In the genomic region with DNA sequence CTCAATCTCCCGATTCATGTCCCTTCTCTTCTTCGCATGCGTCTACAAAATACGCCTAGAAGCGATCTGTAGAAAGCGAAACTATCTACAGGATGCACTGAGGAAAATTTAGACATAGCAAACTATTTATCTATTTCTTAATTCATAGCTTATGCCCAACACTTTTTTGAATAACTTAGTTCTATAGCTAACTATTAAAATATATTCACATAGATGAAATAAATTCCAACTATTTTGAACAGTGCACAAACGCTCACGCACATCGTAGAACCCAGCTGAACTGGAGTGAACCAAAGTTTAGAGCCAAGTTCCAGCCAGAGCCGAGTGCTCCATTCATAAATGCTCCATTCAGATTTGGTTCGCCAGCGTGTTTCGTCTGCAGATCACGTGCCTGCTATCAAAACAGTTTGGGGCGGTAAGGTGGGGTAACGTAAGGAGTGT, we compare ENCODE assay signal across 2 fruit fly cellular contexts.
TF ChIP-seq lines count a peak whose summit lies in the region.

No protein-coding gene starts in this region.

TF ChIP-seq in whole organism, embryonic, 481 proteins besides CTCF, POLR2A, EP300 and RAD21 (continued from another document and continues in another):
- TF ChIP-seq CHES-1-like (GFP tag; optimal IDR thresholded peaks at IDR 0.05; lab: Kevin White, UChicago) (peak; percentile 21), chm (GFP tag; IDR thresholded peaks at IDR 0.05; lab: Robert Waterston, UW) (peak; percentile 63), unpg (GFP tag; optimal IDR thresholded peaks at IDR 0.05; lab: Kevin White, UChicago) (peak; percentile 42), CG4854 (GFP tag; optimal IDR thresholded peaks at IDR 0.05; lab: Kevin White, UChicago) (peak; percentile 15), Mes4 (GFP tag; optimal IDR thresholded peaks at IDR 0.05; lab: Kevin White, UChicago) (no peak), scrt (GFP tag; optimal IDR thresholded peaks at IDR 0.05; lab: Kevin White, UChicago) (peak; percentile 12), MBD-R2 (GFP tag; IDR thresholded peaks at IDR 0.05; lab: Robert Waterston, UW) (peak; percentile 32; the same call in 1 of the 2 replicates), CG10267 (tag; optimal IDR thresholded peaks at IDR 0.05; lab: Kevin White, UChicago) (peak; percentile 49), CG9876 (GFP tag; optimal IDR thresholded peaks at IDR 0.05; lab: Kevin White, UChicago) (no peak), tio (GFP tag; optimal IDR thresholded peaks at IDR 0.05; lab: Kevin White, UChicago) (peak; percentile 8), disco-r (GFP tag; optimal IDR thresholded peaks at IDR 0.05; lab: Kevin White, UChicago) (no peak), fu2 (GFP tag; optimal IDR thresholded peaks at IDR 0.05; lab: Kevin White, UChicago) (no peak), Ssrp (tag; optimal IDR thresholded peaks at IDR 0.05; lab: Kevin White, UChicago) (peak; percentile 38), CG14014 (GFP tag; IDR thresholded peaks at IDR 0.05; lab: Robert Waterston, UW) (peak; percentile 62), caup (GFP tag; optimal IDR thresholded peaks at IDR 0.05; lab: Kevin White, UChicago; ENCODE audit: severe bottlenecking) (peak; percentile 31), CG1832 (GFP tag; optimal IDR thresholded peaks at IDR 0.05; lab: Kevin White, UChicago) (no peak), Awh (GFP tag; IDR thresholded peaks at IDR 0.05; lab: Robert Waterston, UW) (no peak), CG13296 (GFP tag; optimal IDR thresholded peaks at IDR 0.05; lab: Kevin White, UChicago) (no peak), CG33557 (GFP tag; optimal IDR thresholded peaks at IDR 0.05; lab: Kevin White, UChicago) (peak; percentile 9), BEAF-32 (GFP tag; optimal IDR thresholded peaks at IDR 0.05; lab: Kevin White, UChicago) (no peak), Lim3 (GFP tag; IDR thresholded peaks at IDR 0.05; lab: Robert Waterston, UW) (no peak), ttk (GFP tag; IDR thresholded peaks at IDR 0.05; lab: Robert Waterston, UW) (no peak), CG7928 (GFP tag; optimal IDR thresholded peaks at IDR 0.05; lab: Kevin White, UChicago) (no peak), CG12769 (tag; optimal IDR thresholded peaks at IDR 0.05; lab: Kevin White, UChicago) (peak; percentile 47), Asciz (GFP tag; optimal IDR thresholded peaks at IDR 0.05; lab: Kevin White, UChicago) (no peak), Dip3 (GFP tag; optimal IDR thresholded peaks at IDR 0.05; lab: Kevin White, UChicago) (peak; percentile 10), Drgx (GFP tag; IDR thresholded peaks at IDR 0.05; lab: Robert Waterston, UW) (peak; percentile 78), CG13775 (GFP tag; optimal IDR thresholded peaks at IDR 0.05; lab: Kevin White, UChicago) (peak; percentile 28), NK7.1 (GFP tag; optimal IDR thresholded peaks at IDR 0.05; lab: Kevin White, UChicago) (no peak), CG32772 (GFP tag; IDR thresholded peaks at IDR 0.05; lab: Robert Waterston, UW) (peak; percentile 45), NFAT (GFP tag; IDR thresholded peaks at IDR 0.05; lab: Robert Waterston, UW) (peak; percentile 47), az2 (GFP tag; optimal IDR thresholded peaks at IDR 0.05; lab: Kevin White, UChicago) (peak; percentile 9), dysf (GFP tag; IDR thresholded peaks at IDR 0.05; lab: Robert Waterston, UW) (peak; percentile 72), CG17802 (tag; optimal IDR thresholded peaks at IDR 0.05; lab: Kevin White, UChicago) (peak; percentile 8), Bdp1 (GFP tag; optimal IDR thresholded peaks at IDR 0.05; lab: Kevin White, UChicago) (no peak), mam (GFP tag; optimal IDR thresholded peaks at IDR 0.05; lab: Kevin White, UChicago) (peak; percentile 28), ab (GFP tag; optimal IDR thresholded peaks at IDR 0.05; lab: Kevin White, UChicago) (no peak), repo (GFP tag; optimal IDR thresholded peaks at IDR 0.05; lab: Kevin White, UChicago) (no peak), CG4424 (GFP tag; optimal IDR thresholded peaks at IDR 0.05; lab: Kevin White, UChicago) (peak; percentile 31), CG4820 (GFP tag; optimal IDR thresholded peaks at IDR 0.05; lab: Kevin White, UChicago) (peak; percentile 9), tap (tag; optimal IDR thresholded peaks at IDR 0.05; lab: Kevin White, UChicago) (peak; percentile 4), toy (GFP tag; IDR thresholded peaks at IDR 0.05; lab: Robert Waterston, UW) (no peak), slbo (GFP tag; IDR thresholded peaks at IDR 0.05; lab: Robert Waterston, UW) (peak; percentile 68), CG15601 (tag; optimal IDR thresholded peaks at IDR 0.05; lab: Kevin White, UChicago) (peak; percentile 10), CG8388 (GFP tag; optimal IDR thresholded peaks at IDR 0.05; lab: Kevin White, UChicago) (peak; percentile 21), Nf-YB (GFP tag; optimal IDR thresholded peaks at IDR 0.05; lab: Kevin White, UChicago) (no peak), CG31224 (GFP tag; IDR thresholded peaks at IDR 0.05; lab: Robert Waterston, UW) (peak; percentile 39; the same call in 1 of the 2 replicates), bab2 (GFP tag; optimal IDR thresholded peaks at IDR 0.05; lab: Kevin White, UChicago) (peak; percentile 11), gsb-n (tag; optimal IDR thresholded peaks at IDR 0.05; lab: Kevin White, UChicago) (peak; percentile 10), psq (GFP tag; optimal IDR thresholded peaks at IDR 0.05; lab: Kevin White, UChicago) (no peak), ERR (GFP tag; optimal IDR thresholded peaks at IDR 0.05; lab: Kevin White, UChicago) (peak; percentile 12), CG11093 (GFP tag; IDR thresholded peaks at IDR 0.05; lab: Robert Waterston, UW) (0 out of 3 replicates have a peak, but pooled peaks have one; percentile 33), chn (GFP tag; optimal IDR thresholded peaks at IDR 0.05; lab: Kevin White, UChicago) (peak; percentile 35), dmrt99B (tag; optimal IDR thresholded peaks at IDR 0.05; lab: Kevin White, UChicago) (peak; percentile 35), croc (GFP tag; conservative IDR thresholded peaks at IDR 0.05; lab: Robert Waterston, UW) (peak; percentile 48; the same call in 2 of the 3 replicates), CG14667 (GFP tag; IDR thresholded peaks at IDR 0.05; lab: Robert Waterston, UW) (peak; percentile 46; the same call in 1 of the 2 replicates), CG43689 (GFP tag; IDR thresholded peaks at IDR 0.05; lab: Robert Waterston, UW) (no peak), cad (GFP tag; optimal IDR thresholded peaks at IDR 0.05; lab: Kevin White, UChicago) (no peak), CG17186 (GFP tag; optimal IDR thresholded peaks at IDR 0.05; lab: Kevin White, UChicago) (no peak), dati (GFP tag; IDR thresholded peaks at IDR 0.05; lab: Robert Waterston, UW) (0 out of 2 replicates have a peak, but pooled peaks have one; percentile 2), CG11456 (GFP tag; IDR thresholded peaks at IDR 0.05; lab: Robert Waterston, UW) (peak; percentile 66; the same call in 1 of the 3 replicates), Sry-δ (GFP tag; optimal IDR thresholded peaks at IDR 0.05; lab: Kevin White, UChicago) (no peak), Ada2b (GFP tag; IDR thresholded peaks at IDR 0.05; lab: Robert Waterston, UW) (peak; percentile 52)

TF ChIP-seq in whole organism, prepupa, 60 proteins besides CTCF, POLR2A, EP300 and RAD21 (continued from another document):
- TF ChIP-seq CG6163 (GFP tag; IDR thresholded peaks at IDR 0.05; lab: Robert Waterston, UW) (peak; percentile 78), net (GFP tag; optimal IDR thresholded peaks at IDR 0.05; lab: Kevin White, UChicago) (peak; percentile 17), Sox15 (GFP tag; optimal IDR thresholded peaks at IDR 0.05; lab: Kevin White, UChicago) (no peak), Sox102F (GFP tag; optimal IDR thresholded peaks at IDR 0.05; lab: Kevin White, UChicago) (no peak), CG32006 (GFP tag; optimal IDR thresholded peaks at IDR 0.05; lab: Kevin White, UChicago) (peak; percentile 62), CG9139 (GFP tag; optimal IDR thresholded peaks at IDR 0.05; lab: Kevin White, UChicago) (peak; percentile 54), lz (GFP tag; optimal IDR thresholded peaks at IDR 0.05; lab: Kevin White, UChicago) (no peak), vri (GFP tag; optimal IDR thresholded peaks at IDR 0.05; lab: Kevin White, UChicago) (no peak), CG8119 (GFP tag; IDR thresholded peaks at IDR 0.05; lab: Robert Waterston, UW) (peak; percentile 64; the same call in 2 of the 3 replicates), spab (GFP tag; optimal IDR thresholded peaks at IDR 0.05; lab: Kevin White, UChicago) (peak; percentile 62), CG10631 (GFP tag; optimal IDR thresholded peaks at IDR 0.05; lab: Kevin White, UChicago) (peak; percentile 72), topi (GFP tag; optimal IDR thresholded peaks at IDR 0.05; lab: Kevin White, UChicago) (peak; percentile 22), CG3919 (GFP tag; optimal IDR thresholded peaks at IDR 0.05; lab: Kevin White, UChicago) (peak; percentile 65), Ets96B (tag; optimal IDR thresholded peaks at IDR 0.05; lab: Kevin White, UChicago) (peak; percentile 74), Sox14 (GFP tag; optimal IDR thresholded peaks at IDR 0.05; lab: Kevin White, UChicago) (peak; percentile 38), CG31627 (GFP tag; optimal IDR thresholded peaks at IDR 0.05; lab: Kevin White, UChicago) (no peak), Hr38 (GFP tag; optimal IDR thresholded peaks at IDR 0.05; lab: Kevin White, UChicago) (no peak), CG6792 (GFP tag; optimal IDR thresholded peaks at IDR 0.05; lab: Kevin White, UChicago) (peak; percentile 28), svp (GFP tag; lab: Kevin White, UChicago) (no peak), ss (GFP tag; optimal IDR thresholded peaks at IDR 0.05; lab: Kevin White, UChicago) (peak; percentile 73 to 86), CG11294 (GFP tag; IDR thresholded peaks at IDR 0.05; lab: Robert Waterston, UW) (peak; percentile 32; the same call in 1 of the 2 replicates), Met (GFP tag; optimal IDR thresholded peaks at IDR 0.05; lab: Kevin White, UChicago) (no peak), eg (GFP tag; IDR thresholded peaks at IDR 0.05; lab: Robert Waterston, UW) (peak; percentile 69), CG8632 (GFP tag; optimal IDR thresholded peaks at IDR 0.05; lab: Kevin White, UChicago) (peak; percentile 16), Gug (GFP tag; IDR thresholded peaks at IDR 0.05; lab: Robert Waterston, UW) (peak; percentile 76), CG34406 (GFP tag; optimal IDR thresholded peaks at IDR 0.05; lab: Kevin White, UChicago) (no peak), Eip93F (GFP tag; optimal IDR thresholded peaks at IDR 0.05; lab: Kevin White, UChicago) (no peak), CG6276 (GFP tag; optimal IDR thresholded peaks at IDR 0.05; lab: Kevin White, UChicago) (peak; percentile 15), pdm3 (GFP tag; optimal IDR thresholded peaks at IDR 0.05; lab: Kevin White, UChicago) (peak; percentile 48), acj6 (GFP tag; optimal IDR thresholded peaks at IDR 0.05; lab: Kevin White, UChicago) (peak; percentile 40), salr (GFP tag; optimal IDR thresholded peaks at IDR 0.05; lab: Kevin White, UChicago) (peak; percentile 51 to 62), CG16779 (tag; optimal IDR thresholded peaks at IDR 0.05; lab: Kevin White, UChicago) (peak; percentile 15), Eip78C (GFP tag; lab: Kevin White, UChicago) (peak; percentile 86), CG11902 (GFP tag; optimal IDR thresholded peaks at IDR 0.05; lab: Kevin White, UChicago) (no peak), Ets21C (GFP tag; optimal IDR thresholded peaks at IDR 0.05; lab: Kevin White, UChicago) (no peak), OdsH (GFP tag; optimal IDR thresholded peaks at IDR 0.05; lab: Kevin White, UChicago) (peak; percentile 47), Smox (GFP tag; optimal IDR thresholded peaks at IDR 0.05; lab: Kevin White, UChicago) (no peak), CG8319 (GFP tag; optimal IDR thresholded peaks at IDR 0.05; lab: Kevin White, UChicago) (no peak)
